Worm (Caenorhabditis elegans) whole organism, L4 larva: ENCODE results near the gene cyp-33D1.

Experiments
- ceh-20 ChIP-seq: fragments of 200-800 bp; sonication (Bioruptor generic); IDR thresholded peaks from 2 replicates; pipeline ENCODE4 v1.3.6; 2022; ENCODE audit warnings: missing genetic modification reagents, missing genetic modification characterization, missing compliant biosample characterization
- ceh-32 ChIP-seq: sonication (generic microtip); optimal IDR thresholded peaks from 2 replicates; lab custom pipeline; 2016; ENCODE audit warnings: mild to moderate bottlenecking, missing genetic modification characterization, missing compliant biosample characterization; ENCODE audit not compliant: poor library complexity
- daf-8 ChIP-seq: fragments of 200-800 bp; sonication (Bioruptor generic); IDR thresholded peaks from 2 replicates; pipeline ENCODE4 v1.3.6; 2022; ENCODE audit warnings: missing genetic modification characterization, missing compliant biosample characterization
- duxl-1 ChIP-seq: sonication (generic microtip); optimal IDR thresholded peaks from 2 replicates; lab custom pipeline; 2016; ENCODE audit warnings: mild to moderate bottlenecking, missing genetic modification characterization, moderate library complexity, missing compliant biosample characterization; ENCODE audit not compliant: poor library complexity
- lin-13 ChIP-seq: fragments of 150-350 bp; optimal IDR thresholded peaks from 2 replicates; lab custom pipeline; 2014; ENCODE audit warnings: missing biosample characterization, missing genetic modification reagents, missing genetic modification characterization
- lin-15B ChIP-seq: fragments of 150-350 bp; sonication (generic microtip); optimal IDR thresholded peaks from 3 replicates; lab custom pipeline; 2014; ENCODE audit warnings: missing biosample characterization, missing genetic modification characterization
- mes-2 ChIP-seq: sonication (generic microtip); optimal IDR thresholded peaks from 2 replicates; lab custom pipeline; 2016; ENCODE audit warnings: missing genotype, mild to moderate bottlenecking, missing genetic modification characterization, missing compliant biosample characterization; ENCODE audit not compliant: poor library complexity, severe bottlenecking
- nhr-237 ChIP-seq: sonication (generic microtip); optimal IDR thresholded peaks from 2 replicates; lab custom pipeline; 2017; ENCODE audit warnings: missing biosample characterization, missing genetic modification characterization
- nhr-48 ChIP-seq: sonication (generic microtip); optimal IDR thresholded peaks from 2 replicates; lab custom pipeline; 2016; ENCODE audit warnings: mild to moderate bottlenecking, missing genetic modification characterization, missing compliant biosample characterization
- nhr-77 ChIP-seq: fragments of 150-350 bp; optimal IDR thresholded peaks from 2 replicates; lab custom pipeline; 2014; ENCODE audit warnings: missing biosample characterization, missing genetic modification characterization
- pha-4 ChIP-seq, 2 experiments: fragments of 150-350 bp in 1 of 2; fragments of 200-800 bp in 1 of 2; sonication (Bioruptor generic) in 1 of 2; IDR thresholded peaks in 1 of 2; optimal IDR thresholded peaks in 1 of 2; 2 replicates each; pipeline versions ENCODE4 v1.3.6 to Lab custom; 2014 to 2022; ENCODE audit warnings: missing genetic modification characterization in 2 of 2, missing genetic modification reagents in 2 of 2, missing biosample characterization in 1 of 2, missing compliant biosample characterization in 1 of 2
- snpc-4 ChIP-seq: fragments of 150-350 bp; optimal IDR thresholded peaks from 2 replicates; lab custom pipeline; 2014; ENCODE audit warnings: missing biosample characterization, missing genetic modification characterization
- unc-39 ChIP-seq: sonication (generic microtip); optimal IDR thresholded peaks from 2 replicates; lab custom pipeline; 2017; ENCODE audit warnings: missing biosample characterization, missing genetic modification characterization
- ztf-11 ChIP-seq: fragments of 150-350 bp; optimal IDR thresholded peaks from 2 replicates; lab custom pipeline; 2014; ENCODE audit warnings: missing biosample characterization, missing genetic modification characterization

DNA sequence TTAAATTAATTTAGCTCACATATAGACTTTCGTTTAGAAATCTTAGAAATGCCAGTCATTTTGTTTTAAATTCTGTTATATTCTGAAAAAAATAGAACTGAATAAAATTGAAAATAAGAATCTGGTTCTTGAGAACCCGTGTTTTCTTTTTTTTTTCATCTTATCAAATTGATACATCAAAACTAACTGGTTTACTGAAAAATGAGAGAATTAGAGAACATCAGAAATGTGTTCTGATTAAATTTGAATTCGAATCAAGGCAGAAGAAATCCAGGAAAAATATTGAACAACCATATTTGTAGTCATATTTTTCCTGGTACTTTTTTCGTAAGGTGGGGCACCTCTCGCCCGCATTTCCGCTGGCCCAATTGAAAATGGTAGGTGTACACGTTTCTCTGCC, 42.9 kb upstream of the cyp-33D1 start, which contains the start of gene F11A5.15:
- TF ChIP-seq nhr-237, result no peak
- no peak for TF ChIP-seq ceh-32 (tag; lab: Kevin White, UChicago)
- TF ChIP-seq lin-15B (tag; lab: Kevin White, UChicago), result no peak
- no peak for TF ChIP-seq daf-8 (GFP tag; lab: Robert Waterston, UW)
- no peak for TF ChIP-seq nhr-77
- TF ChIP-seq lin-13, result no peak
- TF ChIP-seq mes-2, result no peak
- no peak for TF ChIP-seq ztf-11 (tag; lab: Kevin White, UChicago)
- no peak for TF ChIP-seq unc-39 (tag; lab: Kevin White, UChicago)
- no peak for TF ChIP-seq nhr-48 (tag; lab: Kevin White, UChicago)
- no peak for TF ChIP-seq pha-4 (GFP tag; IDR thresholded peaks at IDR 0.05; lab: Robert Waterston, UW)
- TF ChIP-seq pha-4 (tag; optimal IDR thresholded peaks at IDR 0.05; lab: Kevin White, UChicago), result no peak
- no peak for TF ChIP-seq snpc-4 (tag; lab: Kevin White, UChicago)
- no peak for TF ChIP-seq ceh-20 (GFP tag; lab: Robert Waterston, UW)
- TF ChIP-seq duxl-1, result no peak
